Worm (Caenorhabditis elegans) whole organism, L3 larva: Measurements from ENCODE around the gene twk-48.
A peak's percentile ranks its signal among the peaks of the same experiment; 100 is the strongest.

ENCODE experiments used
- R02D3.7 ChIP-seq: fragments of 150-350 bp; optimal IDR thresholded peaks from 2 replicates; lab custom pipeline; 2014; ENCODE audit warnings: missing biosample characterization, missing genetic modification characterization
- ZK546.5 ChIP-seq: sonication (generic microtip); optimal IDR thresholded peaks from 2 replicates; lab custom pipeline; 2017; ENCODE audit warnings: missing biosample characterization, missing genetic modification characterization
- aly-2 ChIP-seq: fragments of 150-350 bp; optimal IDR thresholded peaks from 2 replicates; lab custom pipeline; 2014; ENCODE audit warnings: missing biosample characterization, missing genetic modification characterization
- ama-1 ChIP-seq: fragments of 150-350 bp; optimal IDR thresholded peaks from 2 replicates; lab custom pipeline; 2018
- ceh-16 ChIP-seq: sonication (generic microtip); optimal IDR thresholded peaks from 2 replicates; lab custom pipeline; 2017; ENCODE audit warnings: missing biosample characterization, missing genetic modification characterization
- ceh-28 ChIP-seq: fragments of 150-350 bp; optimal IDR thresholded peaks from 2 replicates; lab custom pipeline; 2014; ENCODE audit warnings: missing biosample characterization, missing genetic modification reagents, missing genetic modification characterization
- ceh-9 ChIP-seq: sonication (generic microtip); optimal IDR thresholded peaks from 2 replicates; lab custom pipeline; 2018; ENCODE audit warnings: missing biosample characterization, missing genetic modification characterization
- daf-12 ChIP-seq: fragments of 150-350 bp; optimal IDR thresholded peaks from 2 replicates; lab custom pipeline; 2014; ENCODE audit warnings: missing biosample characterization, missing genetic modification reagents, missing genetic modification characterization
- egl-27 ChIP-seq: sonication (generic microtip); optimal IDR thresholded peaks from 4 replicates; lab custom pipeline; 2017; ENCODE audit warnings: missing biosample characterization, missing genetic modification reagents, missing genetic modification characterization
- egl-5 ChIP-seq: fragments of 150-350 bp; optimal IDR thresholded peaks from 2 replicates; lab custom pipeline; 2017; ENCODE audit warnings: missing biosample characterization, missing genetic modification reagents, missing genetic modification characterization, inconsistent platforms
- elt-1 ChIP-seq: fragments of 150-350 bp; optimal IDR thresholded peaks from 2 replicates; lab custom pipeline; 2014; ENCODE audit warnings: missing biosample characterization, missing genetic modification characterization
- elt-2 ChIP-seq: sonication (generic microtip); optimal IDR thresholded peaks from 2 replicates; lab custom pipeline; 2016; ENCODE audit warnings: missing genetic modification reagents, mild to moderate bottlenecking, missing genetic modification characterization, missing compliant biosample characterization
- elt-3 ChIP-seq, 3 experiments: fragments of 150-350 bp in 1 of 3; sonication (generic microtip) in 2 of 3; optimal IDR thresholded peaks; 2 replicates in 2 of 3; 4 replicates in 1 of 3; lab custom pipeline; 2014 to 2017; ENCODE audit warnings: missing biosample characterization in 3 of 3, missing genetic modification characterization in 3 of 3
- eor-1 ChIP-seq, 2 experiments: fragments of 150-350 bp; optimal IDR thresholded peaks; 2 replicates each; lab custom pipeline; 2014 to 2018; ENCODE audit warnings: missing biosample characterization in 2 of 2, missing genetic modification characterization in 2 of 2
- fkh-10 ChIP-seq: sonication (generic microtip); optimal IDR thresholded peaks from 2 replicates; lab custom pipeline; 2017; ENCODE audit warnings: missing biosample characterization, missing genetic modification reagents, missing genetic modification characterization
- hmg-11 ChIP-seq: sonication (generic microtip); optimal IDR thresholded peaks from 2 replicates; lab custom pipeline; 2016; ENCODE audit warnings: missing genetic modification characterization, missing compliant biosample characterization
- lin-15B ChIP-seq: fragments of 150-350 bp; optimal IDR thresholded peaks from 2 replicates; lab custom pipeline; 2014; ENCODE audit warnings: missing biosample characterization, missing genetic modification characterization
- lin-39 ChIP-seq: fragments of 150-350 bp; optimal IDR thresholded peaks from 2 replicates; lab custom pipeline; 2018; ENCODE audit warnings: missing biosample characterization, missing genetic modification reagents, missing genetic modification characterization
- lsy-12 ChIP-seq: sonication (generic microtip); optimal IDR thresholded peaks from 2 replicates; lab custom pipeline; 2016; ENCODE audit warnings: mild to moderate bottlenecking, missing genetic modification characterization, missing compliant biosample characterization
- mdl-1 ChIP-seq: fragments of 150-350 bp; optimal IDR thresholded peaks from 2 replicates; lab custom pipeline; 2014; ENCODE audit warnings: missing biosample characterization, missing genetic modification characterization
- mml-1 ChIP-seq: fragments of 150-350 bp; sonication (generic microtip); optimal IDR thresholded peaks from 3 replicates; lab custom pipeline; 2014; ENCODE audit warnings: missing biosample characterization, missing genetic modification characterization
- nfya-1 ChIP-seq: sonication (generic microtip); optimal IDR thresholded peaks from 2 replicates; lab custom pipeline; 2017; ENCODE audit warnings: missing genetic modification characterization, mild to moderate bottlenecking, missing compliant biosample characterization, antibody characterized with exemption, moderate library complexity; ENCODE audit not compliant: insufficient read depth
- nhr-11 ChIP-seq: fragments of 150-350 bp; optimal IDR thresholded peaks from 2 replicates; lab custom pipeline; 2014; ENCODE audit warnings: missing biosample characterization, missing genetic modification characterization
- nhr-12 ChIP-seq: fragments of 150-350 bp; optimal IDR thresholded peaks from 2 replicates; lab custom pipeline; 2014; ENCODE audit warnings: missing biosample characterization, missing genetic modification characterization
- nhr-23 ChIP-seq: fragments of 150-350 bp; optimal IDR thresholded peaks from 2 replicates; lab custom pipeline; 2014; ENCODE audit warnings: missing biosample characterization, missing genetic modification reagents, missing genetic modification characterization
- nhr-237 ChIP-seq: fragments of 150-350 bp; optimal IDR thresholded peaks from 2 replicates; lab custom pipeline; 2014; ENCODE audit warnings: missing biosample characterization, missing genetic modification characterization
- nhr-25 ChIP-seq: sonication (generic microtip); optimal IDR thresholded peaks from 2 replicates; lab custom pipeline; 2017; ENCODE audit warnings: missing biosample characterization, missing genetic modification characterization
- nhr-43 ChIP-seq: sonication (generic microtip); optimal IDR thresholded peaks from 2 replicates; lab custom pipeline; 2016; ENCODE audit warnings: mild to moderate bottlenecking, missing genetic modification characterization, missing compliant biosample characterization; ENCODE audit not compliant: poor library complexity, severe bottlenecking
- nhr-76 ChIP-seq: fragments of 150-350 bp; sonication (generic microtip); optimal IDR thresholded peaks from 5 replicates; lab custom pipeline; 2014; ENCODE audit warnings: missing biosample characterization, missing genetic modification characterization
- nhr-77 ChIP-seq: fragments of 150-350 bp; optimal IDR thresholded peaks from 2 replicates; lab custom pipeline; 2014; ENCODE audit warnings: missing biosample characterization, missing genetic modification characterization
- pha-4 ChIP-seq: fragments of 150-350 bp; optimal IDR thresholded peaks from 2 replicates; lab custom pipeline; 2014; ENCODE audit warnings: missing biosample characterization, missing genetic modification reagents, missing genetic modification characterization
- sea-2 ChIP-seq: fragments of 150-350 bp; sonication (generic microtip); optimal IDR thresholded peaks from 4 replicates; lab custom pipeline; 2014; ENCODE audit warnings: missing biosample characterization, missing genetic modification reagents, missing genetic modification characterization
- skn-1 ChIP-seq: fragments of 150-350 bp; optimal IDR thresholded peaks from 2 replicates; lab custom pipeline; 2014; ENCODE audit warnings: missing biosample characterization, missing genetic modification characterization
- tbx-2 ChIP-seq: sonication (generic microtip); optimal IDR thresholded peaks from 2 replicates; lab custom pipeline; 2016; ENCODE audit warnings: mild to moderate bottlenecking, missing genetic modification characterization, missing compliant biosample characterization
- unc-39 ChIP-seq: sonication (generic microtip); optimal IDR thresholded peaks from 4 replicates; lab custom pipeline; 2017; ENCODE audit warnings: missing biosample characterization, missing genetic modification characterization
- unc-62 ChIP-seq: fragments of 150-350 bp; sonication (generic microtip); optimal IDR thresholded peaks from 4 replicates; lab custom pipeline; 2014; ENCODE audit warnings: missing biosample characterization, missing genetic modification reagents, missing genetic modification characterization
- zag-1 ChIP-seq: fragments of 150-350 bp; optimal IDR thresholded peaks from 2 replicates; lab custom pipeline; 2014; ENCODE audit warnings: missing biosample characterization, missing genetic modification characterization
- ztf-11 ChIP-seq: fragments of 150-350 bp; optimal IDR thresholded peaks from 2 replicates; lab custom pipeline; 2014; ENCODE audit warnings: missing biosample characterization, missing genetic modification characterization
- ztf-4 ChIP-seq: fragments of 150-350 bp; optimal IDR thresholded peaks from 2 replicates; lab custom pipeline; 2014; ENCODE audit warnings: missing biosample characterization, missing genetic modification characterization

Gene twk-48

ce11 chrIII:9860201-9860780, at the start of gene twk-48:
Gene twk-48, plus strand, starts transcription at chrIII:9860730.
- peak; percentile 57 for TF ChIP-seq fkh-10 (GFP tag; lab: Kevin White, UChicago)
- TF ChIP-seq R02D3.7, result no peak
- no peak for TF ChIP-seq lin-15B (tag; lab: Kevin White, UChicago)
- no peak for TF ChIP-seq mml-1 (tag; lab: Kevin White, UChicago)
- TF ChIP-seq lin-39, result peak; percentile 15
- no peak for TF ChIP-seq nhr-237 (tag; lab: Kevin White, UChicago)
- TF ChIP-seq egl-5, result no peak
- TF ChIP-seq nhr-76, result no peak
- peak; percentile 24 for TF ChIP-seq nfya-1 (tag; lab: Kevin White, UChicago)
- no peak for TF ChIP-seq nhr-25
- no peak for TF ChIP-seq nhr-43 (tag; lab: Kevin White, UChicago)
- TF ChIP-seq eor-1 (tag; optimal IDR thresholded peaks at IDR 0.05; lab: Kevin White, UChicago), result no peak
- TF ChIP-seq ama-1 (lab: Kevin White, UChicago), result no peak
- TF ChIP-seq ceh-16, result no peak

- TF ChIP-seq ama-1 (lab: Kevin White, UChicago), result no peak
- no peak for TF ChIP-seq sea-2 (GFP tag; lab: Kevin White, UChicago)
- TF ChIP-seq mml-1 (tag; lab: Kevin White, UChicago), result no peak
- TF ChIP-seq mdl-1 (tag; lab: Kevin White, UChicago), result no peak
- no peak for TF ChIP-seq nhr-12 (tag; lab: Kevin White, UChicago)
- no peak for TF ChIP-seq nhr-237 (tag; lab: Kevin White, UChicago)
- TF ChIP-seq, all 47 proteins: peak for 0
Observed at ce11 chrIII:9813146-9813545, 47.4 kb upstream of the twk-48 start, which contains the start of gene ZK632.14. Gene ZK632.14, plus strand, starts transcription at chrIII:9813446.

ce11 chrIII:9817087-9817612, 43.4 kb upstream of the twk-48 start, which contains the start of gene cnx-1:
Gene cnx-1, minus strand, starts transcription at chrIII:9817137.
- TF ChIP-seq elt-2, result no peak
- TF ChIP-seq mdl-1 (tag; lab: Kevin White, UChicago), result no peak
- no peak for TF ChIP-seq nhr-11
- TF ChIP-seq ztf-4 (tag; lab: Kevin White, UChicago), result no peak
- no peak for TF ChIP-seq ceh-9 (tag; lab: Kevin White, UChicago)
- TF ChIP-seq lin-39, result peak; percentile 66
- TF ChIP-seq ceh-16, result no peak
- TF ChIP-seq elt-3 (tag; optimal IDR thresholded peaks at IDR 0.05; lab: Kevin White, UChicago), result no peak
- TF ChIP-seq pha-4 (tag; lab: Kevin White, UChicago), result peak; percentile 10
- no peak for TF ChIP-seq tbx-2
- peak; percentile 72 for TF ChIP-seq hmg-11 (tag; lab: Kevin White, UChicago)
- TF ChIP-seq ZK546.5 (tag; lab: Kevin White, UChicago), result no peak
- no peak for TF ChIP-seq nhr-77
- TF ChIP-seq nfya-1 (tag; lab: Kevin White, UChicago), result peak; percentile 49
- no peak for TF ChIP-seq daf-12 (tag; lab: Kevin White, UChicago)
- no peak for TF ChIP-seq mml-1 (tag; lab: Kevin White, UChicago)
- TF ChIP-seq nhr-237 (tag; lab: Kevin White, UChicago), result no peak
- TF ChIP-seq aly-2 (tag; lab: Kevin White, UChicago), result no peak
- no peak for TF ChIP-seq nhr-12 (tag; lab: Kevin White, UChicago)
- no peak for TF ChIP-seq ztf-11 (tag; lab: Kevin White, UChicago)
- peak; percentile 16 for TF ChIP-seq lin-15B (tag; lab: Kevin White, UChicago)
- TF ChIP-seq nhr-23 (tag; lab: Kevin White, UChicago), result peak; percentile 28
- no peak for TF ChIP-seq lsy-12 (tag; lab: Kevin White, UChicago)
- no peak for TF ChIP-seq R02D3.7
- TF ChIP-seq zag-1 (tag; lab: Kevin White, UChicago), result no peak
- no peak for TF ChIP-seq fkh-10 (GFP tag; lab: Kevin White, UChicago)
- no peak for TF ChIP-seq ceh-28
- no peak for TF ChIP-seq nhr-43 (tag; lab: Kevin White, UChicago)
- no peak for TF ChIP-seq unc-62 (GFP tag; lab: Kevin White, UChicago)
- TF ChIP-seq elt-1 (tag; lab: Kevin White, UChicago), result no peak
- TF ChIP-seq unc-39 (tag; lab: Kevin White, UChicago), result no peak
- TF ChIP-seq ama-1 (lab: Kevin White, UChicago), result peak; percentile 41
- TF ChIP-seq egl-27, result no peak
- TF ChIP-seq eor-1 (tag; optimal IDR thresholded peaks at IDR 0.05; lab: Kevin White, UChicago), result no peak
- no peak for TF ChIP-seq nhr-76
- TF ChIP-seq sea-2 (GFP tag; lab: Kevin White, UChicago), result peak; percentile 8
- TF ChIP-seq skn-1 (tag; lab: Kevin White, UChicago), result no peak
- TF ChIP-seq nhr-25, result peak; percentile 10
- no peak for TF ChIP-seq egl-5
